Worm (Caenorhabditis elegans) whole organism, L4 larva: ENCODE measurements around the gene F23H12.7.

Experiments
- T20F7.1 ChIP-seq: fragments of 200-800 bp; sonication (Bioruptor generic); optimal IDR thresholded peaks from 2 replicates; lab custom pipeline; 2018; ENCODE audit warnings: mild to moderate bottlenecking, missing genetic modification characterization, missing compliant biosample characterization
- T26A8.4 ChIP-seq: fragments of 200-800 bp; sonication (Bioruptor generic); IDR thresholded peaks from 2 replicates; pipeline ENCODE4 v1.3.6; 2022; ENCODE audit warnings: missing genetic modification characterization, missing compliant biosample characterization
- Y105C5A.15 ChIP-seq: fragments of 200-800 bp; sonication (Bioruptor generic); IDR thresholded peaks from 2 replicates; pipeline ENCODE4 v1.3.6; 2022; ENCODE audit warnings: missing genetic modification characterization, missing compliant biosample characterization
- aly-2 ChIP-seq: sonication (generic microtip); optimal IDR thresholded peaks from 2 replicates; lab custom pipeline; 2018; ENCODE audit warnings: missing biosample characterization, missing genetic modification characterization
- attf-4 ChIP-seq: sonication (generic microtip); optimal IDR thresholded peaks from 3 replicates; lab custom pipeline; 2017; ENCODE audit warnings: missing biosample characterization, missing genetic modification characterization
- ceh-20 ChIP-seq: fragments of 200-800 bp; sonication (Bioruptor generic); IDR thresholded peaks from 2 replicates; pipeline ENCODE4 v1.3.6; 2022; ENCODE audit warnings: missing genetic modification reagents, missing genetic modification characterization, missing compliant biosample characterization
- ceh-32 ChIP-seq: sonication (generic microtip); optimal IDR thresholded peaks from 2 replicates; lab custom pipeline; 2016; ENCODE audit warnings: mild to moderate bottlenecking, missing genetic modification characterization, missing compliant biosample characterization; ENCODE audit not compliant: poor library complexity
- cey-2 ChIP-seq: sonication (generic microtip); optimal IDR thresholded peaks from 3 replicates; lab custom pipeline; 2017; ENCODE audit warnings: missing genetic modification characterization, mild to moderate bottlenecking, missing compliant biosample characterization, antibody characterized with exemption, borderline replicate concordance; ENCODE audit not compliant: insufficient read depth
- daf-16 ChIP-seq, 3 experiments: sonication (generic microtip); optimal IDR thresholded peaks; 2 replicates each; lab custom pipeline; 2016 to 2017; ENCODE audit warnings: missing genetic modification characterization in 3 of 3, missing genetic modification reagents in 3 of 3, mild to moderate bottlenecking in 2 of 3, missing compliant biosample characterization in 2 of 3, missing biosample characterization in 1 of 3, moderate library complexity in 1 of 3
- daf-8 ChIP-seq: fragments of 200-800 bp; sonication (Bioruptor generic); IDR thresholded peaks from 2 replicates; pipeline ENCODE4 v1.3.6; 2022; ENCODE audit warnings: missing genetic modification characterization, missing compliant biosample characterization
- duxl-1 ChIP-seq: sonication (generic microtip); optimal IDR thresholded peaks from 2 replicates; lab custom pipeline; 2016; ENCODE audit warnings: mild to moderate bottlenecking, missing genetic modification characterization, moderate library complexity, missing compliant biosample characterization; ENCODE audit not compliant: poor library complexity
- hlh-30 ChIP-seq: sonication (generic microtip); optimal IDR thresholded peaks from 2 replicates; lab custom pipeline; 2017; ENCODE audit warnings: antibody characterized with exemption, mild to moderate bottlenecking, missing genetic modification characterization, missing compliant biosample characterization; ENCODE audit not compliant: insufficient read depth
- lin-29 ChIP-seq: fragments of 200-800 bp; sonication (Bioruptor generic); IDR thresholded peaks from 2 replicates; pipeline ENCODE4 v1.3.6; 2022; ENCODE audit warnings: missing genetic modification reagents, missing genetic modification characterization, missing compliant biosample characterization
- lin-38 ChIP-seq: fragments of 200-800 bp; sonication (Bioruptor generic); IDR thresholded peaks from 2 replicates; pipeline ENCODE4 v1.3.6; 2022; ENCODE audit warnings: missing genetic modification reagents, missing genetic modification characterization, missing compliant biosample characterization
- lir-3 ChIP-seq: sonication (generic microtip); optimal IDR thresholded peaks from 2 replicates; lab custom pipeline; 2016; ENCODE audit warnings: mild to moderate bottlenecking, missing genetic modification characterization, missing compliant biosample characterization
- madf-5 ChIP-seq, 2 experiments: fragments of 200-800 bp; sonication (Bioruptor generic); IDR thresholded peaks; 2 replicates each; pipeline ENCODE4 v1.3.6; 2022; ENCODE audit warnings: missing compliant biosample characterization in 2 of 2, missing genetic modification characterization in 2 of 2
- mdt-29 ChIP-seq: fragments of 200-800 bp; sonication (Bioruptor generic); IDR thresholded peaks from 2 replicates; pipeline ENCODE4 v1.3.6; 2022; ENCODE audit warnings: missing genetic modification reagents, missing genetic modification characterization, missing compliant biosample characterization
- nhr-111 ChIP-seq: fragments of 200-800 bp; sonication (Bioruptor generic); optimal IDR thresholded peaks from 2 replicates; lab custom pipeline; 2018; ENCODE audit warnings: mild to moderate bottlenecking, missing genetic modification characterization, missing compliant biosample characterization
- nhr-48 ChIP-seq: sonication (generic microtip); optimal IDR thresholded peaks from 2 replicates; lab custom pipeline; 2016; ENCODE audit warnings: mild to moderate bottlenecking, missing genetic modification characterization, missing compliant biosample characterization
- nhr-6 ChIP-seq: fragments of 150-350 bp; optimal IDR thresholded peaks from 2 replicates; lab custom pipeline; 2014; ENCODE audit warnings: missing biosample characterization, missing genetic modification characterization
- rbr-2 ChIP-seq: sonication (generic microtip); optimal IDR thresholded peaks from 2 replicates; lab custom pipeline; 2016; ENCODE audit warnings: missing genotype, missing genetic modification characterization, missing compliant biosample characterization
- sdz-12 ChIP-seq: fragments of 200-800 bp; sonication (Bioruptor generic); optimal IDR thresholded peaks from 2 replicates; lab custom pipeline; 2018; ENCODE audit warnings: mild to moderate bottlenecking, missing genetic modification characterization, missing compliant biosample characterization
- set-16 ChIP-seq: fragments of 200-800 bp; sonication (Bioruptor generic); IDR thresholded peaks from 2 replicates; pipeline ENCODE4 v1.3.6; 2022; ENCODE audit warnings: missing genetic modification reagents, missing genetic modification characterization, missing compliant biosample characterization
- skn-1 ChIP-seq: fragments of 150-350 bp; optimal IDR thresholded peaks from 2 replicates; lab custom pipeline; 2014; ENCODE audit warnings: missing biosample characterization, missing genetic modification characterization
- tag-97 ChIP-seq: fragments of 200-800 bp; sonication (Bioruptor generic); IDR thresholded peaks from 2 replicates; pipeline ENCODE4 v1.3.6; 2022; ENCODE audit warnings: missing genetic modification characterization, missing compliant biosample characterization
- tra-1 ChIP-seq: fragments of 200-800 bp; sonication (Bioruptor generic); IDR thresholded peaks from 2 replicates; pipeline ENCODE4 v1.3.6; 2022; ENCODE audit warnings: missing genetic modification reagents, missing genetic modification characterization, missing compliant biosample characterization
- unc-130 ChIP-seq: sonication (generic microtip); optimal IDR thresholded peaks from 2 replicates; lab custom pipeline; 2016; ENCODE audit warnings: missing genetic modification reagents, missing genetic modification characterization, missing compliant biosample characterization
- unc-39 ChIP-seq: sonication (generic microtip); optimal IDR thresholded peaks from 2 replicates; lab custom pipeline; 2017; ENCODE audit warnings: missing biosample characterization, missing genetic modification characterization
- unc-62 ChIP-seq, 3 experiments: fragments of 150-350 bp in 1 of 3; sonication (generic microtip); optimal IDR thresholded peaks in 2 of 3; peaks in 1 of 3; 1 replicate in 1 of 3; 2 replicates in 2 of 3; lab custom pipeline; 2014 to 2017; ENCODE audit warnings: missing biosample characterization in 3 of 3, missing genetic modification characterization in 3 of 3, missing genetic modification reagents in 3 of 3, missing genotype in 1 of 3
- zip-2 ChIP-seq: fragments of 150-350 bp; optimal IDR thresholded peaks from 2 replicates; lab custom pipeline; 2014; ENCODE audit warnings: missing biosample characterization, missing genetic modification characterization
- ztf-7 ChIP-seq: fragments of 150-350 bp; optimal IDR thresholded peaks from 2 replicates; lab custom pipeline; 2014; ENCODE audit warnings: missing biosample characterization, missing genetic modification characterization

The F23H12.7 gene

DNA sequence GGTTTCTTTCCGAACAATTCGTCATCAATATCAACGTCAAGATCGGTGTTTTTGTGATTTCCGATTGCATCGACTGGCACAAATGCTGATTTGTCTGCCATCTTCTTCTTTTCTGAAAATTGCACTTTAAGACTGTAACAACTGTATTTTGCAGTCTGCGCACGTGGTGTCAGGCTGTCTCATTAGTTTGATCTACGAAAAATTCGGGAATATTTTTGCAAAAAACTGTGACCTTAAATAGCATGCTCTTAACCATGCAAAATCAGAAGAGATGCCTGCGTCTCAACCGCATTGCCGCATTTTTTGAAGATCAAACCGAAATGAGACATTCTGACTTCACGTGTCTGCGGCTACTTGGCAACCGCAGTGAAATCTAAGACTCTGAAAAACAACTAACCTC lies 29.9 kb downstream of the F23H12.7 start, which contains the start of gene K01D12.7:
Gene K01D12.7, minus strand, starts transcription at position 101 of the 400 bp plus-strand sequence.
- TF ChIP-seq nhr-6 (tag; lab: Kevin White, UChicago): no peak
- TF ChIP-seq daf-8 (GFP tag; lab: Robert Waterston, UW): no peak
- no peak for TF ChIP-seq ztf-7
- TF ChIP-seq lin-38 (GFP tag; lab: Robert Waterston, UW): no peak
- no peak for TF ChIP-seq madf-5 (GFP tag; IDR thresholded peaks at IDR 0.05; lab: Robert Waterston, UW)
- no peak for TF ChIP-seq lin-29 (GFP tag; lab: Robert Waterston, UW)
- TF ChIP-seq, all 104 proteins: peak for 0

DNA sequence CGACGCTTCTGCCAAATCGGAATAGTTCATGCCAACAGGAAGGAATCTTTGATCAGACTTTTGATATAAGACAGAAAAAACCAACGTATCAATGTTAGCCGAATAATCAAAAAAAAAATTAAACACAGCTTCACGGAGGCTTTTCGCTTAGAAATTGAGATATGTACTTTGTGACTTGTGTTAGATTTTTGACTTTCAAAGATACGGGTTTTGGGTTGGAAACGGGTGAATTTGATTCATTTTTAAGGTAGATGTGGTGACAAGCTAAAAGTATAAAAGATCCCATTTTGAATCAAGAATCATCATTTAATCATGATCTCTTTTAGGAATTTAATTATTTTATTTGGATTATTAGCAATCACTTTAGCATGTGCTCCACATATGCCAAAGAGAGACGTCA lies 30.9 kb downstream of the F23H12.7 start, which contains the start of gene K01D12.8:
Gene K01D12.8, plus strand, starts transcription at position 301 of the 400 bp plus-strand sequence.
- TF ChIP-seq hlh-30 (tag; lab: Kevin White, UChicago) (no peak), unc-62 (GFP tag; optimal IDR thresholded peaks at IDR 0.05 in 1 of 2; lab: Kevin White, UChicago) (peak in 1 of 2 experiments; percentile 32), unc-62 (tag; optimal IDR thresholded peaks at IDR 0.05; lab: Kevin White, UChicago) (no peak)

DNA sequence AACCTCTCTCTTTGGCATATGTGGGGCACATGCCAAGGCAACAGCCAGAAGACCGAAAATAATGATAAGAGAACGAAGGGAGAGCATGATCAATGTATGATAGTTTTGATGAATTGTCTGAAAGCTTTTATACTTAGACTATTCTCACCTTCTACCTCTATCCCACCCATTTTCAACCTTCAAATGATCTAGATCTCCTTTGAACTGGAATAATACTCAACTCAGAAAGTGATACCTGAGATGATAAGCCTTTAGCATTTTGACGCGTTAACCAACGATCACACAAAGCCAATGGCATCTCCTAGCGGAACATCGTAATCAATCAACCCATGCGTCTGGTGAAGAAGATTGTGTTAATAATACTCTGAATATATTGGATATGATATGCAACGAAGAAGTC lies 33.1 kb downstream of the F23H12.7 start, which contains the start of gene K01D12.9:
Gene K01D12.9, minus strand, starts transcription at position 101 of the 400 bp plus-strand sequence.
- TF ChIP-seq unc-130 (GFP tag; lab: Kevin White, UChicago) (no peak), nhr-48 (tag; lab: Kevin White, UChicago) (peak; percentile 2), zip-2 (tag; lab: Kevin White, UChicago) (no peak)
- TF ChIP-seq, all 104 proteins: peak for 1

DNA sequence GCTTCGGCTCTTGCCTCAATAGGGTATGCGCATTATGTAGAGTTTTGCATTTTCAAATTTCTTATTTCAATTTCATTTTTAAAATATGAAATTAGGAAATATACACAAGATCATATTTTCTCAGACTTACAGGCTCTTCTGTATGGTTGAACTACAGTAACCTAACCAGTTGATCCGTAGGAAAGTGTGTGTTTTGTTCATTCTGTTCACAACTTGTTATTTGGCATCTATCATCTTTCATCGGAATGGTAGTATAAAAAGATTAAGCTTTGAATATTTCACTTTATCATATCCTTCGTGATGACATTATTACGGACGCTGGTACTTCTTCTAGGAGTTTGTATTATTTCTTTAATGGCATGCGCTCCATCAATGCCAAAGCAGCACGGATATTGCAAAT lies 34.4 kb downstream of the F23H12.7 start, which contains the start of gene K01D12.10:
Gene K01D12.10, plus strand, starts transcription at position 301 of the 400 bp plus-strand sequence.
- TF ChIP-seq tag-97 (GFP tag; lab: Robert Waterston, UW): no peak
- TF ChIP-seq duxl-1 (tag; lab: Kevin White, UChicago): no peak
- no peak for TF ChIP-seq attf-4 (tag; lab: Kevin White, UChicago)
- no peak for TF ChIP-seq lin-29 (GFP tag; lab: Robert Waterston, UW)
- TF ChIP-seq daf-16 (GFP tag; optimal IDR thresholded peaks at IDR 0.05; lab: Kevin White, UChicago): no peak
- no peak for TF ChIP-seq daf-16 (tag; optimal IDR thresholded peaks at IDR 0.05; lab: Kevin White, UChicago)
- TF ChIP-seq aly-2 (tag; lab: Kevin White, UChicago): no peak
- TF ChIP-seq nhr-48 (tag; lab: Kevin White, UChicago): no peak
- TF ChIP-seq ceh-20 (GFP tag; lab: Robert Waterston, UW): no peak

DNA sequence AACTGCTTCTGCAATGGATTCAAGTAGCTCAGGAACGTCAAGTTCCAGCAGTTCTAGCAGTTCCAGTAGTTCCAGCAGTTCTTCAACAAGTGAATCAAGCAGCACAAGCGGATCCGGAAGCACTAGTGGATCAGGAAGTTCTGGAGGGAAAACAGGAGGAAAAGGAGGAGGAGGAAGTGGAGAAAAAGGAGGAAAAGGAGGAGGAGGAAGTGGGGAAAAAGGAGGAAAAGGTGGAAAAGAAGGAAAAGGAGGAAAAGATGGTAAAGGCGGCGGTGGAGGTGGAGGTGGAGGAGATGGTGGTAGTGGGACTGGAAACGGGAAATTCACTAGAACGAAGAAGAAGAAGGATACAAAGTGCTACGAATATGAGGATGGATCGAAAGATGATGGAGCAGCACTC lies 35.0 kb downstream of the F23H12.7 start:
- TF ChIP-seq unc-62 (GFP tag; optimal IDR thresholded peaks at IDR 0.05 in 1 of 2; lab: Kevin White, UChicago) (peak in 1 of 2 experiments; percentile 82), unc-62 (tag; optimal IDR thresholded peaks at IDR 0.05; lab: Kevin White, UChicago) (no peak), ceh-32 (tag; lab: Kevin White, UChicago) (no peak), mdt-29 (GFP tag; lab: Robert Waterston, UW) (no peak), Y105C5A.15 (0 out of 2 replicates have a peak, but pooled peaks have one; percentile 36), set-16 (GFP tag; lab: Robert Waterston, UW) (peak; percentile 78; the same call in 1 of the 2 replicates), T26A8.4 (GFP tag; lab: Robert Waterston, UW) (no peak), skn-1 (tag; lab: Kevin White, UChicago) (no peak), tra-1 (GFP tag; lab: Robert Waterston, UW) (no peak)

DNA sequence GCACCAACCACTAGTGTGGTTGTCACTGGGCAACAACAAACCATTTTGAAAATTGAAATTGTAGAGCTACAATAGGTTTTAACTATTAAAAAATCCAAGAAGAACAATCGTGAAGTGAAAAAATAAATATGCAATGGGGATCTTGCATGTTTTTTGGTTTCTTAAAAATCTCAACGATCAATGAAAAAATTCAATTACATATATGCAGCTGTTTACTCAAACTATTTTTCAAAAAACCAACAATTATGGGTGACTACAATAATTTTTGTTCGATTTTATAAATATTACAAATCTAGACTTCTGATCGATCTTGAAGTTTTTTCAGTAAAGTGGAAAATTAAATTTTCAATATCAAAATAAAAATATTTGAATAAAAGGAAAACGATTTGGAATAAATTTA lies 37.0 kb downstream of the F23H12.7 start, which contains the start of gene cdr-4:
Gene cdr-4, minus strand, starts transcription at position 101 of the 400 bp plus-strand sequence.
- TF ChIP-seq nhr-111: no peak
- no peak for TF ChIP-seq cey-2
- no peak for TF ChIP-seq madf-5 (GFP tag; IDR thresholded peaks at IDR 0.05; lab: Robert Waterston, UW)
- no peak for TF ChIP-seq unc-62 (GFP tag; optimal IDR thresholded peaks at IDR 0.05 in 1 of 2; lab: Kevin White, UChicago)
- no peak for TF ChIP-seq unc-62 (tag; optimal IDR thresholded peaks at IDR 0.05; lab: Kevin White, UChicago)
- no peak for TF ChIP-seq T26A8.4 (GFP tag; lab: Robert Waterston, UW)
- no peak for TF ChIP-seq T20F7.1
- no peak for TF ChIP-seq unc-39 (tag; lab: Kevin White, UChicago)
- no peak for TF ChIP-seq lir-3 (tag; lab: Kevin White, UChicago)
- TF ChIP-seq rbr-2 (tag; lab: Kevin White, UChicago): no peak
- no peak for TF ChIP-seq sdz-12 (GFP tag; lab: Kevin White, UChicago)
